Worm (Caenorhabditis elegans) whole organism, mixed stage, embryonic: Measurements from ENCODE around the gene ifbp-1.

Experiments used
- M03D4.4 ChIP-seq: sonication (generic microtip); optimal IDR thresholded peaks from 2 replicates; lab custom pipeline; 2017; ENCODE audit warnings: mild to moderate bottlenecking, missing genetic modification characterization, missing compliant biosample characterization
- bed-3 ChIP-seq: fragments of 200-800 bp; sonication (Bioruptor generic); optimal IDR thresholded peaks from 3 replicates; lab custom pipeline; 2018; ENCODE audit warnings: mild to moderate bottlenecking, missing genetic modification characterization, moderate library complexity, missing compliant biosample characterization
- blmp-1 ChIP-seq: fragments of 150-350 bp; optimal IDR thresholded peaks from 2 replicates; lab custom pipeline; 2014; ENCODE audit warnings: missing biosample characterization, missing genetic modification characterization
- ceh-43 ChIP-seq: fragments of 200-800 bp; sonication (Bioruptor generic); optimal IDR thresholded peaks from 2 replicates; lab custom pipeline; 2018; ENCODE audit warnings: mild to moderate bottlenecking, missing genetic modification characterization, moderate library complexity, missing compliant biosample characterization
- ceh-83 ChIP-seq: fragments of 200-800 bp; sonication (Bioruptor generic); optimal IDR thresholded peaks from 2 replicates; lab custom pipeline; 2018; ENCODE audit warnings: mild to moderate bottlenecking, missing genetic modification characterization, missing compliant biosample characterization
- ces-1 ChIP-seq: fragments of 150-350 bp; optimal IDR thresholded peaks from 2 replicates; lab custom pipeline; 2014; ENCODE audit warnings: missing biosample characterization, missing genetic modification reagents, missing genetic modification characterization
- cnd-1 ChIP-seq: fragments of 200-800 bp; sonication (Bioruptor generic); optimal IDR thresholded peaks from 2 replicates; lab custom pipeline; 2018; ENCODE audit warnings: mild to moderate bottlenecking, missing genetic modification characterization, missing compliant biosample characterization
- drap-1 ChIP-seq: fragments of 200-800 bp; sonication (Bioruptor generic); optimal IDR thresholded peaks from 3 replicates; lab custom pipeline; 2018; ENCODE audit warnings: mild to moderate bottlenecking, missing genetic modification characterization, missing compliant biosample characterization
- elt-1 ChIP-seq: sonication (generic microtip); optimal IDR thresholded peaks from 2 replicates; lab custom pipeline; 2017; ENCODE audit warnings: missing genetic modification characterization, mild to moderate bottlenecking, missing compliant biosample characterization, antibody characterized with exemption, moderate library complexity, borderline replicate concordance; ENCODE audit not compliant: insufficient read depth
- elt-3 ChIP-seq: fragments of 150-350 bp; optimal IDR thresholded peaks from 2 replicates; lab custom pipeline; 2014; ENCODE audit warnings: missing biosample characterization, missing genetic modification characterization
- flh-1 ChIP-seq: fragments of 200-800 bp; sonication (Bioruptor generic); optimal IDR thresholded peaks from 2 replicates; lab custom pipeline; 2018; ENCODE audit warnings: mild to moderate bottlenecking, missing genetic modification characterization, moderate library complexity, missing compliant biosample characterization
- ham-2 ChIP-seq: fragments of 200-800 bp; sonication (Bioruptor generic); optimal IDR thresholded peaks from 2 replicates; lab custom pipeline; 2018; ENCODE audit warnings: mild to moderate bottlenecking, missing genetic modification characterization, missing compliant biosample characterization
- hlh-1 ChIP-seq: fragments of 150-350 bp; optimal IDR thresholded peaks from 2 replicates; lab custom pipeline; 2014; ENCODE audit warnings: missing biosample characterization, missing genetic modification reagents, missing genetic modification characterization
- lin-13 ChIP-seq: fragments of 150-350 bp; optimal IDR thresholded peaks from 2 replicates; lab custom pipeline; 2014; ENCODE audit warnings: missing biosample characterization, missing genetic modification characterization
- lin-32 ChIP-seq: fragments of 200-800 bp; sonication (Bioruptor generic); optimal IDR thresholded peaks from 2 replicates; lab custom pipeline; 2018; ENCODE audit warnings: mild to moderate bottlenecking, missing genetic modification characterization, missing compliant biosample characterization
- lsy-2 ChIP-seq: fragments of 150-350 bp; optimal IDR thresholded peaks from 2 replicates; lab custom pipeline; 2014; ENCODE audit warnings: missing biosample characterization, missing genetic modification characterization
- mab-5 ChIP-seq: fragments of 150-350 bp; optimal IDR thresholded peaks from 2 replicates; lab custom pipeline; 2014; ENCODE audit warnings: missing biosample characterization, missing genetic modification characterization
- mls-2 ChIP-seq: sonication (generic microtip); optimal IDR thresholded peaks from 2 replicates; lab custom pipeline; 2016; ENCODE audit warnings: mild to moderate bottlenecking, missing genetic modification characterization, moderate library complexity, missing compliant biosample characterization
- nhr-12 ChIP-seq: fragments of 150-350 bp; optimal IDR thresholded peaks from 2 replicates; lab custom pipeline; 2014; ENCODE audit warnings: missing biosample characterization, missing genetic modification characterization
- nhr-2 ChIP-seq: fragments of 150-350 bp; optimal IDR thresholded peaks from 2 replicates; lab custom pipeline; 2014; ENCODE audit warnings: missing biosample characterization, missing genetic modification characterization
- nhr-237 ChIP-seq: fragments of 150-350 bp; optimal IDR thresholded peaks from 2 replicates; lab custom pipeline; 2014; ENCODE audit warnings: missing biosample characterization, missing genetic modification characterization
- nhr-28 ChIP-seq: fragments of 150-350 bp; optimal IDR thresholded peaks from 2 replicates; lab custom pipeline; 2014; ENCODE audit warnings: missing biosample characterization, missing genetic modification characterization
- nhr-76 ChIP-seq: sonication (generic microtip); optimal IDR thresholded peaks from 2 replicates; lab custom pipeline; 2017; ENCODE audit warnings: missing biosample characterization, missing genetic modification characterization
- pha-4 ChIP-seq: fragments of 150-350 bp; optimal IDR thresholded peaks from 2 replicates; lab custom pipeline; 2018; ENCODE audit warnings: missing biosample characterization, missing genetic modification reagents, missing genetic modification characterization
- snpc-4 ChIP-seq: fragments of 150-350 bp; optimal IDR thresholded peaks from 2 replicates; lab custom pipeline; 2014; ENCODE audit warnings: missing biosample characterization, missing genetic modification characterization
- sptf-1 ChIP-seq: sonication (generic microtip); optimal IDR thresholded peaks from 2 replicates; lab custom pipeline; 2017; ENCODE audit warnings: mild to moderate bottlenecking, missing genetic modification characterization, moderate library complexity, missing compliant biosample characterization
- tbx-8 ChIP-seq: fragments of 200-800 bp; sonication (Bioruptor generic); optimal IDR thresholded peaks from 2 replicates; lab custom pipeline; 2018; ENCODE audit warnings: mild to moderate bottlenecking, missing genetic modification characterization, moderate library complexity, missing compliant biosample characterization
- unc-120 ChIP-seq: sonication (generic microtip); optimal IDR thresholded peaks from 2 replicates; lab custom pipeline; 2017; ENCODE audit warnings: missing genetic modification characterization, missing compliant biosample characterization; ENCODE audit not compliant: poor library complexity, severe bottlenecking
- unc-62 ChIP-seq: fragments of 150-350 bp; optimal IDR thresholded peaks from 2 replicates; lab custom pipeline; 2014; ENCODE audit warnings: missing biosample characterization, missing genetic modification reagents, missing genetic modification characterization
- zip-8 ChIP-seq: fragments of 150-350 bp; optimal IDR thresholded peaks from 2 replicates; lab custom pipeline; 2014; ENCODE audit warnings: missing biosample characterization, missing genetic modification characterization
- ztf-11 ChIP-seq: fragments of 150-350 bp; optimal IDR thresholded peaks from 2 replicates; lab custom pipeline; 2014; ENCODE audit warnings: missing biosample characterization, missing genetic modification characterization

ifbp-1 gene

ce11 chrV:13393333-13393803, 13.3 kb upstream of the ifbp-1 start:
- no peak for TF ChIP-seq mls-2
- peak; percentile 32 for TF ChIP-seq elt-1 (tag; lab: Kevin White, UChicago)
- TF ChIP-seq M03D4.4: peak; percentile 52
- no peak for TF ChIP-seq pha-4 (tag; lab: Kevin White, UChicago)
- TF ChIP-seq nhr-12 (tag; lab: Kevin White, UChicago): no peak
- peak; percentile 86 for TF ChIP-seq hlh-1
- TF ChIP-seq ces-1: peak; percentile 12
- peak; percentile 19 for TF ChIP-seq drap-1 (GFP tag; lab: Kevin White, UChicago)
- TF ChIP-seq lin-32 (GFP tag; lab: Kevin White, UChicago): no peak
- TF ChIP-seq mab-5 (tag; lab: Kevin White, UChicago): no peak
- TF ChIP-seq tbx-8 (GFP tag; lab: Kevin White, UChicago): no peak
- TF ChIP-seq nhr-76 (tag; lab: Kevin White, UChicago): no peak
- no peak for TF ChIP-seq nhr-237 (tag; lab: Kevin White, UChicago)
- peak; percentile 8 for TF ChIP-seq zip-8 (tag; lab: Kevin White, UChicago)
- TF ChIP-seq snpc-4 (tag; lab: Kevin White, UChicago): no peak
- peak; percentile 91 for TF ChIP-seq unc-120
- peak; percentile 39 for TF ChIP-seq flh-1
- TF ChIP-seq cnd-1: peak; percentile 42
- peak; percentile 46 for TF ChIP-seq sptf-1
- peak; percentile 61 for TF ChIP-seq ham-2 (GFP tag; lab: Kevin White, UChicago)
- TF ChIP-seq blmp-1 (tag; lab: Kevin White, UChicago): no peak
- TF ChIP-seq lin-13: no peak
- peak; percentile 17 for TF ChIP-seq unc-62 (GFP tag; lab: Kevin White, UChicago)

- TF ChIP-seq ceh-43 (GFP tag; lab: Kevin White, UChicago): no peak
- no peak for TF ChIP-seq tbx-8 (GFP tag; lab: Kevin White, UChicago)
- no peak for TF ChIP-seq ztf-11 (tag; lab: Kevin White, UChicago)
- TF ChIP-seq bed-3 (GFP tag; lab: Kevin White, UChicago): no peak
- no peak for TF ChIP-seq lin-32 (GFP tag; lab: Kevin White, UChicago)
- peak; percentile 26 for TF ChIP-seq unc-120
- TF ChIP-seq lin-13: no peak
- TF ChIP-seq elt-1 (tag; lab: Kevin White, UChicago): no peak
- no peak for TF ChIP-seq hlh-1
- TF ChIP-seq sptf-1: no peak
- no peak for TF ChIP-seq ceh-83 (GFP tag; lab: Kevin White, UChicago)
- TF ChIP-seq blmp-1 (tag; lab: Kevin White, UChicago): peak; percentile 88
- TF ChIP-seq nhr-12 (tag; lab: Kevin White, UChicago): no peak
- TF ChIP-seq nhr-2 (tag; lab: Kevin White, UChicago): no peak
- no peak for TF ChIP-seq elt-3 (tag; lab: Kevin White, UChicago)
- TF ChIP-seq ces-1: peak; percentile 97
- TF ChIP-seq zip-8 (tag; lab: Kevin White, UChicago): no peak
- no peak for TF ChIP-seq flh-1
- TF ChIP-seq nhr-28 (tag; lab: Kevin White, UChicago): no peak
- TF ChIP-seq pha-4 (tag; lab: Kevin White, UChicago): no peak
- TF ChIP-seq lsy-2 (tag; lab: Kevin White, UChicago): no peak
- TF ChIP-seq mls-2: no peak
Measured at ce11 chrV:13391378-13392258, 11.6 kb upstream of the ifbp-1 start, which contains the start of gene somi-1. Gene somi-1, minus strand, starts transcription at chrV:13391395.

- TF ChIP-seq elt-3 (tag; lab: Kevin White, UChicago): no peak
- peak; percentile 16 for TF ChIP-seq lsy-2 (tag; lab: Kevin White, UChicago)
- peak; percentile 22 for TF ChIP-seq ham-2 (GFP tag; lab: Kevin White, UChicago)
- no peak for TF ChIP-seq nhr-237 (tag; lab: Kevin White, UChicago)
- TF ChIP-seq hlh-1: no peak
- no peak for TF ChIP-seq nhr-2 (tag; lab: Kevin White, UChicago)
- no peak for TF ChIP-seq nhr-12 (tag; lab: Kevin White, UChicago)
- TF ChIP-seq unc-62 (GFP tag; lab: Kevin White, UChicago): no peak
- no peak for TF ChIP-seq mls-2
- no peak for TF ChIP-seq lin-13
- TF ChIP-seq snpc-4 (tag; lab: Kevin White, UChicago): no peak
- TF ChIP-seq zip-8 (tag; lab: Kevin White, UChicago): no peak
- TF ChIP-seq nhr-28 (tag; lab: Kevin White, UChicago): no peak
- TF ChIP-seq cnd-1: no peak
- no peak for TF ChIP-seq sptf-1
- no peak for TF ChIP-seq bed-3 (GFP tag; lab: Kevin White, UChicago)
- TF ChIP-seq ceh-43 (GFP tag; lab: Kevin White, UChicago): no peak
Measured at ce11 chrV:13390936-13391335, 10.9 kb upstream of the ifbp-1 start.
